Worm (Caenorhabditis elegans) whole organism, L1 larva: ENCODE data around the gene T10B5.3.

ENCODE experiments used
- C34B4.2 ChIP-seq: sonication (generic microtip); optimal IDR thresholded peaks from 2 replicates; lab custom pipeline; 2017; ENCODE audit warnings: mild to moderate bottlenecking, missing genetic modification characterization, missing compliant biosample characterization
- F16B12.6 ChIP-seq: fragments of 150-350 bp; optimal IDR thresholded peaks from 2 replicates; lab custom pipeline; 2014; ENCODE audit warnings: missing biosample characterization, missing genetic modification characterization
- Y116A8C.19 ChIP-seq: sonication (generic microtip); optimal IDR thresholded peaks from 2 replicates; lab custom pipeline; 2016; ENCODE audit warnings: missing compliant biosample characterization, missing genetic modification characterization, borderline replicate concordance
- aly-2 ChIP-seq: fragments of 150-350 bp; optimal IDR thresholded peaks from 2 replicates; lab custom pipeline; 2014; ENCODE audit warnings: missing biosample characterization, missing genetic modification characterization
- ama-1 ChIP-seq: fragments of 150-350 bp; optimal IDR thresholded peaks from 2 replicates; lab custom pipeline; 2014
- blmp-1 ChIP-seq: fragments of 150-350 bp; optimal IDR thresholded peaks from 2 replicates; lab custom pipeline; 2014; ENCODE audit warnings: missing biosample characterization, missing genetic modification characterization
- ceh-63 ChIP-seq: fragments of 200-800 bp; sonication (Bioruptor generic); optimal IDR thresholded peaks from 2 replicates; lab custom pipeline; 2018; ENCODE audit warnings: mild to moderate bottlenecking, missing genetic modification characterization, missing compliant biosample characterization
- ceh-82 ChIP-seq, 3 experiments: fragments of 150-350 bp in 1 of 3; sonication (generic microtip) in 2 of 3; optimal IDR thresholded peaks; 2 replicates each; lab custom pipeline; 2014 to 2017; ENCODE audit warnings: missing biosample characterization in 3 of 3, missing genetic modification characterization in 3 of 3
- ceh-88 ChIP-seq: fragments of 200-800 bp; sonication (Bioruptor generic); IDR thresholded peaks from 2 replicates; pipeline ENCODE4 v1.3.6; 2022; ENCODE audit warnings: missing genetic modification characterization, missing compliant biosample characterization
- ces-1 ChIP-seq: fragments of 150-350 bp; optimal IDR thresholded peaks from 2 replicates; lab custom pipeline; 2014; ENCODE audit warnings: missing biosample characterization, missing genetic modification reagents, missing genetic modification characterization
- dpl-1 ChIP-seq, 3 experiments: fragments of 150-350 bp in 2 of 3; sonication (generic microtip) in 1 of 3; optimal IDR thresholded peaks; 2 replicates each; lab custom pipeline; 2014 to 2017; ENCODE audit warnings: missing biosample characterization in 3 of 3, missing genetic modification characterization in 3 of 3, missing genetic modification reagents in 3 of 3
- egl-13 ChIP-seq: sonication (generic microtip); optimal IDR thresholded peaks from 2 replicates; lab custom pipeline; 2016; ENCODE audit warnings: missing genotype, missing genetic modification reagents, missing genetic modification characterization, missing compliant biosample characterization
- egl-27 ChIP-seq, 2 experiments: fragments of 150-350 bp in 1 of 2; sonication (generic microtip); optimal IDR thresholded peaks; 3 replicates each; lab custom pipeline; 2017 to 2018; ENCODE audit warnings: missing biosample characterization in 2 of 2, missing genetic modification characterization in 2 of 2, missing genetic modification reagents in 2 of 2
- elt-3 ChIP-seq, 6 experiments: fragments of 150-350 bp in 1 of 6; sonication (generic microtip); optimal IDR thresholded peaks; 2 replicates each; lab custom pipeline; 2017 to 2018; ENCODE audit warnings: missing biosample characterization in 6 of 6, missing genetic modification characterization in 6 of 6, inconsistent platforms in 1 of 6
- fkh-10 ChIP-seq: sonication (generic microtip); optimal IDR thresholded peaks from 2 replicates; lab custom pipeline; 2017; ENCODE audit warnings: missing biosample characterization, missing genetic modification reagents, missing genetic modification characterization
- fkh-8 ChIP-seq: sonication (generic microtip); optimal IDR thresholded peaks from 2 replicates; lab custom pipeline; 2016; ENCODE audit warnings: mild to moderate bottlenecking, missing genetic modification characterization, missing compliant biosample characterization
- hlh-4 ChIP-seq: sonication (generic microtip); optimal IDR thresholded peaks from 2 replicates; lab custom pipeline; 2016; ENCODE audit warnings: mild to moderate bottlenecking, missing genetic modification characterization, missing compliant biosample characterization
- hpl-2 ChIP-seq: fragments of 150-350 bp; optimal IDR thresholded peaks from 2 replicates; lab custom pipeline; 2014; ENCODE audit warnings: missing biosample characterization, missing genetic modification reagents, missing genetic modification characterization
- jun-1 ChIP-seq: fragments of 150-350 bp; optimal IDR thresholded peaks from 2 replicates; lab custom pipeline; 2014; ENCODE audit warnings: missing biosample characterization, missing genetic modification reagents, missing genetic modification characterization
- lin-14 ChIP-seq: fragments of 200-800 bp; sonication (Bioruptor generic); optimal IDR thresholded peaks from 2 replicates; lab custom pipeline; 2018; ENCODE audit warnings: mild to moderate bottlenecking, missing genetic modification characterization, moderate library complexity, missing compliant biosample characterization
- lin-15B ChIP-seq: fragments of 150-350 bp; sonication (generic microtip); optimal IDR thresholded peaks from 3 replicates; lab custom pipeline; 2014; ENCODE audit warnings: missing biosample characterization, missing genetic modification characterization
- lin-39 ChIP-seq: fragments of 150-350 bp; optimal IDR thresholded peaks from 2 replicates; lab custom pipeline; 2014; ENCODE audit warnings: missing biosample characterization, missing genetic modification reagents, missing genetic modification characterization
- lsy-2 ChIP-seq, 2 experiments: fragments of 150-350 bp; optimal IDR thresholded peaks; 2 replicates each; lab custom pipeline; 2014; ENCODE audit warnings: missing biosample characterization in 2 of 2, missing genetic modification characterization in 2 of 2
- mab-9 ChIP-seq: fragments of 200-800 bp; sonication (Bioruptor generic); IDR thresholded peaks from 2 replicates; pipeline ENCODE4 v1.3.6; 2022; ENCODE audit warnings: missing genetic modification reagents, missing genetic modification characterization, missing compliant biosample characterization
- mef-2 ChIP-seq: fragments of 150-350 bp; optimal IDR thresholded peaks from 2 replicates; lab custom pipeline; 2014; ENCODE audit warnings: missing biosample characterization, missing genetic modification characterization
- mep-1 ChIP-seq: fragments of 150-350 bp; optimal IDR thresholded peaks from 2 replicates; lab custom pipeline; 2014; ENCODE audit warnings: missing biosample characterization, missing genetic modification characterization
- nhr-11 ChIP-seq: fragments of 150-350 bp; optimal IDR thresholded peaks from 2 replicates; lab custom pipeline; 2014; ENCODE audit warnings: missing biosample characterization, missing genetic modification characterization
- nhr-19 ChIP-seq: fragments of 200-800 bp; sonication (Bioruptor generic); conservative IDR thresholded peaks from 2 replicates; pipeline ENCODE4 v1.3.6; 2022; ENCODE audit warnings: missing genetic modification characterization, missing compliant biosample characterization
- nhr-20 ChIP-seq: sonication (generic microtip); optimal IDR thresholded peaks from 2 replicates; lab custom pipeline; 2016; ENCODE audit warnings: mild to moderate bottlenecking, missing genetic modification characterization, missing compliant biosample characterization
- nhr-237 ChIP-seq: fragments of 150-350 bp; optimal IDR thresholded peaks from 2 replicates; lab custom pipeline; 2014; ENCODE audit warnings: missing biosample characterization, missing genetic modification characterization
- nhr-28 ChIP-seq: fragments of 150-350 bp; optimal IDR thresholded peaks from 2 replicates; lab custom pipeline; 2014; ENCODE audit warnings: missing biosample characterization, missing genetic modification characterization
- nhr-47 ChIP-seq: sonication (generic microtip); optimal IDR thresholded peaks from 2 replicates; lab custom pipeline; 2016; ENCODE audit warnings: mild to moderate bottlenecking, missing genetic modification characterization, moderate library complexity, missing compliant biosample characterization
- nhr-71 ChIP-seq: sonication (generic microtip); optimal IDR thresholded peaks from 2 replicates; lab custom pipeline; 2016; ENCODE audit warnings: mild to moderate bottlenecking, missing genetic modification characterization, moderate library complexity, missing compliant biosample characterization
- nhr-76 ChIP-seq: sonication (generic microtip); optimal IDR thresholded peaks from 2 replicates; lab custom pipeline; 2017; ENCODE audit warnings: missing biosample characterization, missing genetic modification characterization
- nhr-77 ChIP-seq: fragments of 150-350 bp; optimal IDR thresholded peaks from 2 replicates; lab custom pipeline; 2014; ENCODE audit warnings: missing biosample characterization, missing genetic modification characterization
- nhr-84 ChIP-seq: sonication (generic microtip); optimal IDR thresholded peaks from 2 replicates; lab custom pipeline; 2017; ENCODE audit warnings: missing biosample characterization, missing genetic modification characterization
- nhr-90 ChIP-seq: sonication (generic microtip); optimal IDR thresholded peaks from 2 replicates; lab custom pipeline; 2016; ENCODE audit warnings: mild to moderate bottlenecking, missing genetic modification characterization, missing compliant biosample characterization; ENCODE audit not compliant: poor library complexity
- pqm-1 ChIP-seq: sonication (generic microtip); optimal IDR thresholded peaks from 3 replicates; lab custom pipeline; 2017; ENCODE audit warnings: missing biosample characterization, missing genetic modification characterization
- rnt-1 ChIP-seq: sonication (generic microtip); optimal IDR thresholded peaks from 2 replicates; lab custom pipeline; 2016; ENCODE audit warnings: mild to moderate bottlenecking, missing genetic modification characterization, moderate library complexity, missing compliant biosample characterization
- skn-1 ChIP-seq: fragments of 150-350 bp; optimal IDR thresholded peaks from 2 replicates; lab custom pipeline; 2014; ENCODE audit warnings: missing biosample characterization, missing genetic modification characterization
- sox-4 ChIP-seq: sonication (generic microtip); optimal IDR thresholded peaks from 2 replicates; lab custom pipeline; 2016; ENCODE audit warnings: missing genetic modification characterization, missing compliant biosample characterization
- sup-37 ChIP-seq: fragments of 200-800 bp; sonication (Bioruptor generic); optimal IDR thresholded peaks from 2 replicates; lab custom pipeline; 2018; ENCODE audit warnings: mild to moderate bottlenecking, missing genetic modification characterization, missing compliant biosample characterization
- tbx-2 ChIP-seq: sonication (generic microtip); optimal IDR thresholded peaks from 2 replicates; lab custom pipeline; 2016; ENCODE audit warnings: missing genetic modification characterization, missing compliant biosample characterization
- tlp-1 ChIP-seq: fragments of 150-350 bp; optimal IDR thresholded peaks from 2 replicates; lab custom pipeline; 2014; ENCODE audit warnings: missing biosample characterization, missing genetic modification characterization
- unc-130 ChIP-seq: fragments of 150-350 bp; optimal IDR thresholded peaks from 2 replicates; lab custom pipeline; 2017; ENCODE audit warnings: missing biosample characterization, missing genetic modification characterization, inconsistent platforms
- unc-30 ChIP-seq: sonication (generic microtip); optimal IDR thresholded peaks from 2 replicates; lab custom pipeline; 2017; ENCODE audit warnings: missing biosample characterization, missing genetic modification characterization
- unc-86 ChIP-seq: sonication (generic microtip); optimal IDR thresholded peaks from 2 replicates; lab custom pipeline; 2016; ENCODE audit warnings: missing genetic modification characterization, missing compliant biosample characterization
- unc-98 ChIP-seq: fragments of 200-800 bp; sonication (Bioruptor generic); IDR thresholded peaks from 2 replicates; pipeline ENCODE4 v1.3.6; 2022; ENCODE audit warnings: missing genetic modification characterization, missing compliant biosample characterization
- vab-15 ChIP-seq: sonication (generic microtip); optimal IDR thresholded peaks from 2 replicates; lab custom pipeline; 2017; ENCODE audit warnings: missing genotype, mild to moderate bottlenecking, missing genetic modification characterization, missing compliant biosample characterization
- xbp-1 ChIP-seq: sonication (generic microtip); optimal IDR thresholded peaks from 2 replicates; lab custom pipeline; 2016; ENCODE audit warnings: missing genetic modification characterization, missing compliant biosample characterization
- zag-1 ChIP-seq: fragments of 150-350 bp; optimal IDR thresholded peaks from 2 replicates; lab custom pipeline; 2014; ENCODE audit warnings: missing biosample characterization, missing genetic modification characterization
- ztf-11 ChIP-seq, 2 experiments: sonication (generic microtip); optimal IDR thresholded peaks; 2 replicates each; lab custom pipeline; 2016 to 2017; ENCODE audit warnings: missing genetic modification characterization in 2 of 2, missing biosample characterization in 1 of 2, missing compliant biosample characterization in 1 of 2

T10B5.3 gene

ce11 chrV:1868596-1869263 lies 852 bp downstream of the T10B5.3 start, which contains the start of gene knl-3:
Gene knl-3 (plus strand): TSS chrV:1869213.
- TF ChIP-seq fkh-10 (GFP tag; lab: Kevin White, UChicago) = peak; percentile 61
- peak; percentile 76 for TF ChIP-seq nhr-77
- peak; percentile 54 for TF ChIP-seq sup-37
- no peak for TF ChIP-seq ama-1 (lab: Kevin White, UChicago)
- peak; percentile 65 for TF ChIP-seq F16B12.6 (tag; lab: Kevin White, UChicago)
- peak; percentile 28 for TF ChIP-seq unc-130 (tag; lab: Kevin White, UChicago)
- TF ChIP-seq ceh-63 = no peak
- TF ChIP-seq sox-4 (tag; lab: Kevin White, UChicago) = peak; percentile 60
- peak; percentile 52 for TF ChIP-seq blmp-1 (tag; lab: Kevin White, UChicago)
- peak; percentile 90 for TF ChIP-seq tbx-2
- TF ChIP-seq aly-2 (tag; lab: Kevin White, UChicago) = peak; percentile 81
- peak; percentile 86 for TF ChIP-seq xbp-1 (tag; lab: Kevin White, UChicago)
- peak; percentile 93 for TF ChIP-seq nhr-47 (tag; lab: Kevin White, UChicago)
- no peak for TF ChIP-seq nhr-84 (tag; lab: Kevin White, UChicago)
- no peak for TF ChIP-seq egl-27 (tag; optimal IDR thresholded peaks at IDR 0.05; lab: Kevin White, UChicago)
- TF ChIP-seq lsy-2 (tag; optimal IDR thresholded peaks at IDR 0.05; lab: Kevin White, UChicago) = peak; percentile 91
- no peak for TF ChIP-seq hlh-4 (tag; lab: Kevin White, UChicago)
- TF ChIP-seq ceh-82 (tag; optimal IDR thresholded peaks at IDR 0.05; lab: Kevin White, UChicago) = peak; percentile 95 to 96 (median 95)
- peak; percentile 96 for TF ChIP-seq lin-14 (GFP tag; lab: Kevin White, UChicago)
- TF ChIP-seq mef-2 (tag; lab: Kevin White, UChicago) = no peak
- peak; percentile 88 for TF ChIP-seq nhr-90
- TF ChIP-seq dpl-1 (GFP tag; optimal IDR thresholded peaks at IDR 0.05; lab: Kevin White, UChicago) = peak; percentile 97 to 98 (median 98)
- TF ChIP-seq Y116A8C.19 (tag; lab: Kevin White, UChicago) = no peak
- peak; percentile 73 for TF ChIP-seq nhr-11
- TF ChIP-seq tlp-1 = no peak
- TF ChIP-seq rnt-1 = peak; percentile 95
- TF ChIP-seq nhr-237 (tag; lab: Kevin White, UChicago) = peak; percentile 42
- TF ChIP-seq nhr-71 (tag; lab: Kevin White, UChicago) = peak; percentile 92
- peak in 2 of 6 experiments; percentile 70 to 86 for TF ChIP-seq elt-3 (tag; optimal IDR thresholded peaks at IDR 0.05; lab: Kevin White, UChicago)
- TF ChIP-seq ztf-11 (tag; optimal IDR thresholded peaks at IDR 0.05; lab: Kevin White, UChicago) = peak in 1 of 2 experiments; percentile 70
- TF ChIP-seq nhr-76 (tag; lab: Kevin White, UChicago) = peak; percentile 72
- TF ChIP-seq unc-86 (tag; lab: Kevin White, UChicago) = peak; percentile 84
- TF ChIP-seq C34B4.2 = no peak
- peak; percentile 61 for TF ChIP-seq zag-1 (tag; lab: Kevin White, UChicago)
- peak; percentile 45 for TF ChIP-seq vab-15 (tag; lab: Kevin White, UChicago)
- TF ChIP-seq lin-39 (tag; lab: Kevin White, UChicago) = peak; percentile 82
- peak; percentile 85 for TF ChIP-seq fkh-8 (tag; lab: Kevin White, UChicago)
- peak; percentile 38; the same call in 1 of the 2 replicates for TF ChIP-seq unc-98 (GFP tag; lab: Robert Waterston, UW)
- peak; percentile 89 for TF ChIP-seq lin-15B (tag; lab: Kevin White, UChicago)
- no peak for TF ChIP-seq nhr-28
- TF ChIP-seq nhr-19 = peak; percentile 91
- TF ChIP-seq jun-1 (tag; lab: Kevin White, UChicago) = peak; percentile 74
- TF ChIP-seq pqm-1 (tag; lab: Kevin White, UChicago) = no peak
- no peak for TF ChIP-seq ces-1 (GFP tag; lab: Kevin White, UChicago)
- peak; percentile 82 for TF ChIP-seq mab-9 (GFP tag; lab: Robert Waterston, UW)
- TF ChIP-seq egl-13 (tag; lab: Kevin White, UChicago) = peak; percentile 77
- no peak for TF ChIP-seq hpl-2 (GFP tag; lab: Kevin White, UChicago)
- no peak for TF ChIP-seq unc-30 (tag; lab: Kevin White, UChicago)
- peak; percentile 82 for TF ChIP-seq skn-1
- peak; percentile 52 for TF ChIP-seq ceh-88 (GFP tag; lab: Robert Waterston, UW)
- peak; percentile 96 for TF ChIP-seq mep-1
- peak; percentile 89 for TF ChIP-seq nhr-20
